Worm (Caenorhabditis elegans) whole organism, L4/young adult: ENCODE results near the gene C03C10.7.

ENCODE experiments used
- W03F9.2 ChIP-seq: fragments of 150-350 bp; optimal IDR thresholded peaks from 2 replicates; lab custom pipeline; 2014; ENCODE audit warnings: missing biosample characterization, missing genetic modification characterization
- dao-5 ChIP-seq: sonication (generic microtip); optimal IDR thresholded peaks from 2 replicates; lab custom pipeline; 2016; ENCODE audit warnings: missing genotype, missing genetic modification characterization, moderate library complexity, missing compliant biosample characterization
- him-1 ChIP-seq: sonication (generic microtip); optimal IDR thresholded peaks from 2 replicates; lab custom pipeline; 2016; ENCODE audit warnings: missing genotype, missing genetic modification reagents, missing genetic modification characterization, missing compliant biosample characterization

C03C10.7 gene

DNA sequence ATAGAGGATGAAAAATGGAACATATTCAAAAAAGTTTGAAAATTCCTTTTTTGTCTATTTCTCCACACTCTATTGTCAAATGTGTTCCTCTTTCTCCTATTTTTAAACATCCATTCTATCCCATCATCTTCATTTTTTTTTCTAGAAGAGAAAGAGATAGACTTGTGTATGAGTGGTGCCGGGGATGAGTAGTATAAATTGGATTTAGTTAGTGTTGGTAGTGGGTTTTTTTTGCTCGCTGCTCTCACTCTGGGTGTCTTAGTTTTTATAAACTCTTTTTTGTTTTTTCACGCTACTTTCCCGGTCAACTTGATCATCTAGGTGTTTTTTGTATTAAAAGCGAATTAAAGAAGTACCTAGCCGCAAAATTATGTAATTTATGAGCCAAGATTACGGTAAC, 11.4 kb downstream of the C03C10.7 start:
- TF ChIP-seq W03F9.2 (tag; lab: Kevin White, UChicago), result no peak
- TF ChIP-seq him-1 (tag; lab: Kevin White, UChicago), result no peak
- TF ChIP-seq dao-5 (tag; lab: Kevin White, UChicago), result no peak

DNA sequence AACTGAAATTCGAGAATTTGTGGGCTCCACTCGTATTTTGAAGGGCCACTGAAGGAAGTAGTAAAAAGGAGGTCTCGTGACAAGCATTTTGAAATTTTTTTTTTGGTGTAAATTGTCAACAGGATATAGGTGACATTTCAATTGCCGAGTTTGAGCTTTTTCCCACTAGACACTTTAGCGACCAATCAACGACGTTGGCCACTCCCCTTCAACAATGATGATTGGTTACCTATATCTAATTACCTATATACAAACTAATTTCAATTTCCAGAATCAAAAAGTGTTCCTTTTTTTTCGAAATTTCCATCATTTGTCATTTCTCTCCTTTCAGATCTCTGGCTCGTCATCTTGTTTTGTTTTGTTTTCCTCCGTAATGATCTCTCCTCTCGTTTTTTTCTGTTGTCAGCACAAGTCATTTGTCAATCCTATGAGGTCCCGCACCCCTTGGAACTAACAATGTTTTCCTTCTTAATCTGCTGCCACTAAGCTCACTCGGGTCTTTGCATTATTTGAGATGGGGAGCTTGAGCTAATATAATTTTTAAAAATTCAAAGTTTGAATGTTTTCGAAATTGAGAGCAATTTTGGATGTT, 12.2 kb downstream of the C03C10.7 start:
- no peak for TF ChIP-seq him-1 (tag; lab: Kevin White, UChicago)
- no peak for TF ChIP-seq W03F9.2 (tag; lab: Kevin White, UChicago)
- no peak for TF ChIP-seq dao-5 (tag; lab: Kevin White, UChicago)

DNA sequence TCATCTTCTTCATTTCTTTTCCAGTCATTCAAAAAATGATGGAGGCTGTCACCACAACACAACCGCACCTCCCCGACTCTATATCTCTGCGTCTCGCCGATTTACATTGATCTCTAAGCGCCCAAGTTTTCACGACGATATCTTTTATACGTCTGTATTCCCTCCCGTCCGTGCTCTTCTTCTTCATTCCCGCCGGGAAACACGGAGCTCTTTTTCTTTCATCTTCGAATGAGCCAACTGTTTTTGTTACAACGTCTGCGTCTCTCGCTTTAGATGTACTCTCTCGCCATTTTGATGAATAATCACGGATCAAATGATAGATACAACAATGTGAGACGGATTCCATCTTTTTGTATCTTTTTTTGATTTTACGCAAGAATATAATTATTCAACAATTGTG, 17.7 kb downstream of the C03C10.7 start:
- TF ChIP-seq him-1 (tag; lab: Kevin White, UChicago), result no peak
- no peak for TF ChIP-seq dao-5 (tag; lab: Kevin White, UChicago)
- TF ChIP-seq W03F9.2 (tag; lab: Kevin White, UChicago), result no peak

DNA sequence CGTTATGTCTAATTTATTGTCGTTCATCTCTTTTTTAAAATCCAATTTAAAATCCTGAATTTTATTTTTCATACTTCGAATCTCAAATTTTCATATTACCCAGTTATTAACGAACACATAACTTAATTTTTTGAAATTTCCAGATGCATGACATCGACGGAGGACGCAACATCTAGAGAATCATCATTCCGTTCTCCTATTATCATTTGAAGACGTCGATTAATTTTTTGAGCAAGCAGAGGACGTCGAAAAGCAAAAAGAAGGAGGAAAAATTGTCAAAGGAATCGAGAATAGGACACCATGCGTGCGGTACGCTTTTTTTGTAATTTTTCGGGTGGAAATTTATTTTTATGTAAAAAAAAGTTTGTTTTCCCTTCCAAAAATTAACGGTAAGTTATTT, 19.2 kb downstream of the C03C10.7 start, which contains the start of gene unc-103:
unc-103 (plus strand) TSS at position 301 of the 400 bp plus-strand sequence.
- TF ChIP-seq dao-5 (tag; lab: Kevin White, UChicago) (no peak), him-1 (tag; lab: Kevin White, UChicago) (no peak), W03F9.2 (tag; lab: Kevin White, UChicago) (no peak)

DNA sequence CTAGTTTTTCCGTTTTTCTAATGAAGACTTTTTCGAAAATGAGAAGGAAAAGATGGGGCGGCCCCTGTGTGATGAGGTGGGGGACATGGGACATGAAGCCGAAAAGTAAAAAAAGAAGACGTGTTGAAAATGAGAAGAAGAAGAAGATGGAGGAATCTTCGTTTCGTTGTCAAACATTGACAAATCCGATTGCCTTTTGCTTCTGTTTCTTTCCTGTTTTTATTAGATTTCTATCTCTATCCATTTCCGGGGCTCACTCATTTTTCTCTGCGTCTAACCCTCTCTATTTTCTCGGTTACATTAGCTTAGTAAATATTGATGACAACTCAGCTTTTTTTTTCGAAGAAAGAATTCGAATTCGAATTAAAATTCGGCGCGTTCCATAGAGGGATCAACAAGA, 23.9 kb downstream of the C03C10.7 start:
- no peak for TF ChIP-seq W03F9.2 (tag; lab: Kevin White, UChicago)

DNA sequence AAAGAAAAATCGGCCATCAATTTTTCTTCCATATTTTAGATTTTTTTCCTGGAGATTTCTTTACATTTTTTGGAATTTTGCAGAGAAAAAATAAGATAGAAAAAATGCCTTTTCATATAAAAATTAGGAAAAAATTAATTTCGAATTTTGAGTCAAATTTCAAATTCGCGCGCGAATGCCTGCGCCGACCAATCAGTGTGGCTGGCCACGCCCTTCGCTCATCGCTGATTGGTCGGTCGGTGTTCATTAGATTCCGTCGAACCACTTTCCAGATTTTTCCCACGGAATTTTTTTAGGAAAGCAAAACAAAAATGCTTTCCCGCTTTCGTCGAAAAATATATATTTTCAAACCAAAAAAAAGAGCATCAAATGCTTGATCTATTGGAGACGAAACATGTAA, 24.5 kb downstream of the C03C10.7 start:
- no peak for TF ChIP-seq him-1 (tag; lab: Kevin White, UChicago)
- TF ChIP-seq dao-5 (tag; lab: Kevin White, UChicago), result no peak
- no peak for TF ChIP-seq W03F9.2 (tag; lab: Kevin White, UChicago)

DNA sequence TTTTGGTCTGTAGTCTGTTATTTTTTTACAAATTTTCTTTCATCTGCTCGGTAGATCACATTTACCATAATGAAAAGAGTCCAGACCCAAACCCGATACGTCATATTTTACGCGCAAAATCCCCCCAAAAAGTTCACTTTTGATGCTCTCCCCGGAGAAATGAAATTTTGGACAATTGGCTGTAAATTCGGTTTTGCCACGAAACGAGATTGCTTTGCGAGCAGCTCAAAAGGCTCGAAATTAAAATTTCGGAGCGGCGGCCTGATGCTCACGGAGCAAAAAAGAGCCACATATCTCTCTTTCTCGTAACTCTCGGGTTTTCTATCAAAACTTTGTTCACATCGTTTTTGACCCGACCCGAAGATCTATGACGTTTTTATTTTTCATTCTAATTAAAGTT, 27.4 kb downstream of the C03C10.7 start:
- no peak for TF ChIP-seq W03F9.2 (tag; lab: Kevin White, UChicago)
- TF ChIP-seq him-1 (tag; lab: Kevin White, UChicago), result no peak
- TF ChIP-seq dao-5 (tag; lab: Kevin White, UChicago), result no peak

DNA sequence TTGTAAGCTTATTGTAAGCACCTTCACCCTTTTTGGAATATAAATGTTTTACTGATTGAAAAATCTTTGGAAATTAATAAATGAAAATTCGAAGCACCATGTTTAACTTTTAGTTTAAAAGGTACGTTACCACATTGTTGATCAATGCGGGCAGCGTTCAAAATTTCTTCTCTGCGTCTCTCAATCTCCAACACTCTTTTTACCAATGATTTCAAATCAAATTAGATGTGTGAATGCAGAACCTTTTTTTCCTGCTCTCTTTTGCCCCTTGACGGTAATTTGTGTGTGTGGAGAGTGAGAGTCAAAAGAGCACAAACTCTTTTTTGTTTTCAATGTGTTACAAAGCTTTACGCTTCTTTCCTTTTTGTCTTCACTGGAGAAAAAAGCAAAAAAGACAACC, 28.1 kb downstream of the C03C10.7 start:
- TF ChIP-seq dao-5 (tag; lab: Kevin White, UChicago) (no peak), him-1 (tag; lab: Kevin White, UChicago) (no peak), W03F9.2 (tag; lab: Kevin White, UChicago) (no peak)

DNA sequence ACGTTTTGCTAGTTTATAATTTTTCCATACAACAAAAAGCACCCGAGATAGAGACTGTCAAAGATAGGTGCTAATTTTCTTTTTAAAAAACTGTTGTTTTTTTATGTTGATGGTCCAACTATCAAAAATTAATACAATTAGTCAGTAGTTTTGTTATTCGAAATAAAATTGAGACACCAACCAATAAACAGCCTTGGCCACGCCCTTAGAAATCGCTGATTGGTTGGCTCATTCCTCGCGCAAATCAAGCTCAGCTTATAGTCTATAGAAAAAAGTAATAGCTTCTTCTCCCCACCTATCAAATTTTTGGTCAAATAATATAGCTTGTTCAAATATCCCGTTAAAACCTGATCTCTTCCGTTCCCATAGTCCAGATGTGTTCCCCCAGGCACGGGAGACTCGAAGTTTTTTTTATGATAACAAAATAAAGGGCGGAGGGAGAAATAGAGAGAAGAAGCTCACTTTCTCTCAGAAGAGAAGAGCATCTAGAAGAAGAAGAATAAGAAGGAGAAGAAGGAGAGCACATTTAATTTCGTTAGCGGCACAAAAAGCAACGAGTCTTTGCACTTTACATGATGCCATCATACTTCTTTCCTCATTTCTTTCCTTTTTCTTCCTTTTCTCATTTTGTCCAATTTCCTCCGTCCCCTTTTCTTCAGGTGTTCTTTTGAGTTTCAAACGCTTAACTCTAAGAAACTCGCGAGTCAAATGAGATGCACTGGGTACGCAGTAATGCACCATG, 36.1 kb downstream of the C03C10.7 start:
- TF ChIP-seq him-1 (tag; lab: Kevin White, UChicago) (no peak), W03F9.2 (tag; lab: Kevin White, UChicago) (no peak), dao-5 (tag; lab: Kevin White, UChicago) (no peak)

DNA sequence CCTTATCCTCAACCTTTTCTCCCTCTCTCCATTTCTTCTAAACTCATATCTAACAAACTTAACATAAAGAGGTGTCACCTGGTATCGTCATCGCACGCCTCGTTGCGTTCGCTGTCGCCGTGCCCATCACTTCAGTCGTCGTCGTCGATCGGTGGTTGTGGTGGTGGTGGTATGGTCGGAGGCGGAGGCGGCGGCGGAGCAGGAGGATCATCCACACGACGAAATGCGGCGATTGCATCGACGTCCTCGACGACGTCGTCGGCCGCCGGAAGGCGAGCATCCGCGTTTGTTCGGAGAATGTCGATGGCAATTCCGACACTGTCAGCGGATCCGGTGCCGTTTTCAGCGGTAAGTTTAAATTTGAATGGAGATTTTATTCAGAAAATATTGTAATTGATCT, 38.2 kb downstream of the C03C10.7 start:
- TF ChIP-seq him-1 (tag; lab: Kevin White, UChicago) (no peak), W03F9.2 (tag; lab: Kevin White, UChicago) (no peak), dao-5 (tag; lab: Kevin White, UChicago) (no peak)

DNA sequence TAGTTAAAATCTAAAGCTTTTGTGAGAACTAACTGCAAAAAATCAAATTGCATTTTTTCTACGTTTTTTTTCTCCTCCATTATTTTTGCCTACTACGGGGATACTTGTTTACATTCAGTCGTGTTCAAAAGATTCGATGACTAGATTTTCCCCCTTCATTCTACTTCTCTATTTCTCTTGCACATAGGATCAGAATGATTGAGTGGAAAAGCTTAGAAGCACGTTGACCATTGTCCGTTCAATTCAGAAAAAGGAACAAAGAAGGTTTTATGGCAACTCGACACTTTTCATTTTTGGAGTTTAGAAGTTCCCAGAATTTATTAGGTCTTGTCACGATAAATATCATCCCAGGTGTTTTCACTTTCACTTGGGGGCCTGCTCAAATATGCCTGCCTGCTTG, 41.3 kb downstream of the C03C10.7 start:
- no peak for TF ChIP-seq dao-5 (tag; lab: Kevin White, UChicago)
- no peak for TF ChIP-seq him-1 (tag; lab: Kevin White, UChicago)
- no peak for TF ChIP-seq W03F9.2 (tag; lab: Kevin White, UChicago)

DNA sequence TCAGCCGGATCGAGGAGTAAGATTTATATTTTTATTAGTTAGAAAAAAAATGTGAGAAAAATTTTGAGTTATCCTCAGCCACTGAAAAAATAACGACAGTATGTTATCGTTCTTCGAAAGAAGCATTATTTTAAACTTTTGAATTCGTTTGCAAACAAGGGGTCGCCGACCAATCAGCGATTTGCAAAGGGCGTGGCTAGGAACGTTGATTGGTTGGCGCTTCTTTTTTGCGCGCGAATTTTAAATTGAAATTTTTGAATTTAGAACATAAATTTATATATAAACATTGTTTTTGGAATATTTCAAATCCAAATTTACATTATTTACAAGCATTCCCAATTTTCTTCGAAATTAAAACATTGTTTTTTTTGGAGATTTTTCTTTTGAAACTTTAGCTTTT, 47.3 kb downstream of the C03C10.7 start:
- no peak for TF ChIP-seq him-1 (tag; lab: Kevin White, UChicago)
- no peak for TF ChIP-seq dao-5 (tag; lab: Kevin White, UChicago)
- TF ChIP-seq W03F9.2 (tag; lab: Kevin White, UChicago), result no peak
